Worm (Caenorhabditis elegans) whole organism, young adult: ENCODE measurements around the gene R04A9.6.

Experiments used
- ama-1 ChIP-seq, 3 experiments: fragments of 150-350 bp in 1 of 3; sonication (generic microtip) in 2 of 3; optimal IDR thresholded peaks; 2 replicates each; lab custom pipeline; 2014 to 2018; ENCODE audit warnings: missing biosample characterization in 2 of 3, missing genetic modification characterization in 2 of 3, missing genetic modification reagents in 2 of 3
- dpff-1 ChIP-seq: sonication (generic microtip); optimal IDR thresholded peaks from 2 replicates; lab custom pipeline; 2017; ENCODE audit warnings: mild to moderate bottlenecking, missing genetic modification characterization, missing compliant biosample characterization
- dpl-1 ChIP-seq: fragments of 150-350 bp; optimal IDR thresholded peaks from 2 replicates; lab custom pipeline; 2014; ENCODE audit warnings: missing biosample characterization, missing genetic modification reagents, missing genetic modification characterization
- fkh-3 ChIP-seq: sonication (generic microtip); optimal IDR thresholded peaks from 2 replicates; lab custom pipeline; 2016; ENCODE audit warnings: mild to moderate bottlenecking, missing genetic modification characterization, missing compliant biosample characterization
- hlh-26 ChIP-seq: fragments of 200-800 bp; sonication (Bioruptor generic); conservative IDR thresholded peaks from 2 replicates; pipeline ENCODE4 v1.3.6; 2022; ENCODE audit warnings: missing genetic modification reagents, missing genetic modification characterization, missing compliant biosample characterization
- hmg-1.2 ChIP-seq: fragments of 200-800 bp; sonication (Bioruptor generic); IDR thresholded peaks from 2 replicates; pipeline ENCODE4 v1.3.6; 2022; ENCODE audit warnings: missing genetic modification reagents, missing genetic modification characterization, missing compliant biosample characterization
- nhr-120 ChIP-seq: fragments of 200-800 bp; sonication (Bioruptor generic); IDR thresholded peaks from 2 replicates; pipeline ENCODE4 v1.3.6; 2022; ENCODE audit warnings: missing genetic modification characterization, missing compliant biosample characterization
- nhr-90 ChIP-seq: sonication (generic microtip); optimal IDR thresholded peaks from 2 replicates; lab custom pipeline; 2016; ENCODE audit warnings: missing genotype, mild to moderate bottlenecking, missing genetic modification characterization, missing compliant biosample characterization
- pbrm-1 ChIP-seq: fragments of 200-800 bp; sonication (Bioruptor generic); IDR thresholded peaks from 2 replicates; pipeline ENCODE4 v1.3.6; 2022; ENCODE audit warnings: missing genetic modification reagents, missing genetic modification characterization, missing compliant biosample characterization
- pha-4 ChIP-seq: fragments of 150-350 bp; sonication (generic microtip); optimal IDR thresholded peaks from 2 replicates; lab custom pipeline; 2014; ENCODE audit warnings: missing biosample characterization, missing genetic modification reagents, missing genetic modification characterization
- snpc-3.4 ChIP-seq: sonication (generic microtip); optimal IDR thresholded peaks from 2 replicates; lab custom pipeline; 2017; ENCODE audit warnings: missing genetic modification characterization, mild to moderate bottlenecking, missing compliant biosample characterization, antibody characterized with exemption, moderate library complexity, missing genotype, missing genetic modification reagents
- snpc-4 ChIP-seq, 5 experiments: fragments of 150-350 bp in 1 of 5; sonication (generic microtip) in 4 of 5; optimal IDR thresholded peaks; 2 replicates each; lab custom pipeline; 2014 to 2018; ENCODE audit warnings: missing genetic modification characterization in 5 of 5, missing biosample characterization in 3 of 5, antibody characterized with exemption in 2 of 5, mild to moderate bottlenecking in 2 of 5, missing compliant biosample characterization in 2 of 5, missing genotype in 2 of 5, moderate library complexity in 2 of 5, missing genetic modification reagents in 1 of 5
- tbx-9 ChIP-seq: sonication (generic microtip); optimal IDR thresholded peaks from 2 replicates; lab custom pipeline; 2016; ENCODE audit warnings: borderline replicate concordance, missing genetic modification characterization, inconsistent platforms, missing compliant biosample characterization
- ztf-28 ChIP-seq: fragments of 200-800 bp; sonication (Bioruptor generic); IDR thresholded peaks from 2 replicates; pipeline ENCODE4 v1.3.6; 2022; ENCODE audit warnings: missing genetic modification reagents, missing genetic modification characterization, missing compliant biosample characterization

ce11 chrX:360479-360878 is 36.9 kb upstream of the R04A9.6 start, which contains the start of gene C04E7.5:
- TF ChIP-seq nhr-90 (tag; lab: Kevin White, UChicago) = no peak
- no peak for TF ChIP-seq hlh-26 (GFP tag; lab: Robert Waterston, UW)
- no peak for TF ChIP-seq snpc-3.4 (tag; lab: Kevin White, UChicago)
- no peak for TF ChIP-seq snpc-4 (GFP tag; optimal IDR thresholded peaks at IDR 0.05; lab: Kevin White, UChicago)
- TF ChIP-seq snpc-4 (tag; optimal IDR thresholded peaks at IDR 0.05; lab: Kevin White, UChicago) = no peak
- TF ChIP-seq dpl-1 (GFP tag; lab: Kevin White, UChicago) = no peak
- no peak for TF ChIP-seq tbx-9 (tag; lab: Kevin White, UChicago)
- no peak for TF ChIP-seq hmg-1.2 (GFP tag; lab: Robert Waterston, UW)
- no peak for TF ChIP-seq pha-4
- TF ChIP-seq ama-1 (optimal IDR thresholded peaks at IDR 0.05; lab: Kevin White, UChicago) = no peak
- no peak for TF ChIP-seq ama-1 (GFP tag; optimal IDR thresholded peaks at IDR 0.05; lab: Kevin White, UChicago)
- no peak for TF ChIP-seq nhr-120 (GFP tag; lab: Robert Waterston, UW)
- TF ChIP-seq pbrm-1 = no peak
- TF ChIP-seq ztf-28 (GFP tag; lab: Robert Waterston, UW) = no peak
- TF ChIP-seq fkh-3 (tag; lab: Kevin White, UChicago) = no peak
- TF ChIP-seq dpff-1 (tag; lab: Kevin White, UChicago) = no peak
